Worm (Caenorhabditis elegans) whole organism, L1 larva: ENCODE measurements around the gene srw-72.
"Not testable (repeated sequence)": the region's sequence is repeated elsewhere in the genome, so short reads cannot be mapped to it uniquely, and the experiment has no call there.

ENCODE experiments used
- C16A3.4 ChIP-seq: fragments of 150-350 bp; optimal IDR thresholded peaks from 2 replicates; lab custom pipeline; 2014; ENCODE audit warnings: missing biosample characterization, missing genetic modification characterization
- Y116A8C.19 ChIP-seq: sonication (generic microtip); optimal IDR thresholded peaks from 2 replicates; lab custom pipeline; 2016; ENCODE audit warnings: missing compliant biosample characterization, missing genetic modification characterization, borderline replicate concordance
- blmp-1 ChIP-seq: fragments of 150-350 bp; optimal IDR thresholded peaks from 2 replicates; lab custom pipeline; 2014; ENCODE audit warnings: missing biosample characterization, missing genetic modification characterization
- ceh-8 ChIP-seq: fragments of 200-800 bp; sonication (Bioruptor generic); optimal IDR thresholded peaks from 2 replicates; lab custom pipeline; 2018; ENCODE audit warnings: mild to moderate bottlenecking, missing genetic modification characterization, moderate library complexity, missing compliant biosample characterization
- ces-1 ChIP-seq: fragments of 150-350 bp; optimal IDR thresholded peaks from 2 replicates; lab custom pipeline; 2014; ENCODE audit warnings: missing biosample characterization, missing genetic modification reagents, missing genetic modification characterization
- dpl-1 ChIP-seq, 3 experiments: fragments of 150-350 bp in 2 of 3; sonication (generic microtip) in 1 of 3; optimal IDR thresholded peaks; 2 replicates each; lab custom pipeline; 2014 to 2017; ENCODE audit warnings: missing biosample characterization in 3 of 3, missing genetic modification characterization in 3 of 3, missing genetic modification reagents in 3 of 3
- efl-1 ChIP-seq, 4 experiments: fragments of 150-350 bp; optimal IDR thresholded peaks in 3 of 4; peaks in 1 of 4; 1 replicate in 1 of 4; 2 replicates in 3 of 4; lab custom pipeline; 2014; ENCODE audit warnings: missing biosample characterization in 2 of 4, missing genetic modification characterization in 2 of 4, missing genetic modification reagents in 2 of 4
- egl-27 ChIP-seq, 2 experiments: fragments of 150-350 bp in 1 of 2; sonication (generic microtip); optimal IDR thresholded peaks; 3 replicates each; lab custom pipeline; 2017 to 2018; ENCODE audit warnings: missing biosample characterization in 2 of 2, missing genetic modification characterization in 2 of 2, missing genetic modification reagents in 2 of 2
- hlh-17 ChIP-seq: fragments of 200-800 bp; sonication (Bioruptor generic); optimal IDR thresholded peaks from 2 replicates; lab custom pipeline; 2018; ENCODE audit warnings: missing genetic modification characterization, mild to moderate bottlenecking, missing compliant biosample characterization, moderate library complexity, borderline replicate concordance
- hlh-4 ChIP-seq: sonication (generic microtip); optimal IDR thresholded peaks from 2 replicates; lab custom pipeline; 2016; ENCODE audit warnings: mild to moderate bottlenecking, missing genetic modification characterization, missing compliant biosample characterization
- hpl-2 ChIP-seq: fragments of 150-350 bp; optimal IDR thresholded peaks from 2 replicates; lab custom pipeline; 2014; ENCODE audit warnings: missing biosample characterization, missing genetic modification reagents, missing genetic modification characterization
- jun-1 ChIP-seq: fragments of 150-350 bp; optimal IDR thresholded peaks from 2 replicates; lab custom pipeline; 2014; ENCODE audit warnings: missing biosample characterization, missing genetic modification reagents, missing genetic modification characterization
- lin-13 ChIP-seq: fragments of 150-350 bp; optimal IDR thresholded peaks from 2 replicates; lab custom pipeline; 2014; ENCODE audit warnings: missing biosample characterization, missing genetic modification reagents, missing genetic modification characterization
- lin-35 ChIP-seq, 2 experiments: fragments of 150-350 bp; optimal IDR thresholded peaks; 2 replicates each; lab custom pipeline; 2014; ENCODE audit warnings: missing biosample characterization in 2 of 2, missing genetic modification characterization in 2 of 2, missing genetic modification reagents in 2 of 2
- lir-3 ChIP-seq: sonication (generic microtip); optimal IDR thresholded peaks from 2 replicates; lab custom pipeline; 2016; ENCODE audit warnings: mild to moderate bottlenecking, missing genetic modification characterization, moderate library complexity, missing compliant biosample characterization; ENCODE audit not compliant: poor library complexity
- lsy-2 ChIP-seq, 2 experiments: fragments of 150-350 bp; optimal IDR thresholded peaks; 2 replicates each; lab custom pipeline; 2014; ENCODE audit warnings: missing biosample characterization in 2 of 2, missing genetic modification characterization in 2 of 2
- mab-9 ChIP-seq: fragments of 200-800 bp; sonication (Bioruptor generic); IDR thresholded peaks from 2 replicates; pipeline ENCODE4 v1.3.6; 2022; ENCODE audit warnings: missing genetic modification reagents, missing genetic modification characterization, missing compliant biosample characterization
- nhr-11 ChIP-seq: fragments of 150-350 bp; optimal IDR thresholded peaks from 2 replicates; lab custom pipeline; 2014; ENCODE audit warnings: missing biosample characterization, missing genetic modification characterization
- nhr-12 ChIP-seq: sonication (generic microtip); optimal IDR thresholded peaks from 2 replicates; lab custom pipeline; 2017; ENCODE audit warnings: missing biosample characterization, missing genetic modification characterization
- nhr-28 ChIP-seq: fragments of 150-350 bp; optimal IDR thresholded peaks from 2 replicates; lab custom pipeline; 2014; ENCODE audit warnings: missing biosample characterization, missing genetic modification characterization
- nhr-71 ChIP-seq: sonication (generic microtip); optimal IDR thresholded peaks from 2 replicates; lab custom pipeline; 2016; ENCODE audit warnings: mild to moderate bottlenecking, missing genetic modification characterization, moderate library complexity, missing compliant biosample characterization
- nhr-76 ChIP-seq: sonication (generic microtip); optimal IDR thresholded peaks from 2 replicates; lab custom pipeline; 2017; ENCODE audit warnings: missing biosample characterization, missing genetic modification characterization
- nhr-84 ChIP-seq: sonication (generic microtip); optimal IDR thresholded peaks from 2 replicates; lab custom pipeline; 2017; ENCODE audit warnings: missing biosample characterization, missing genetic modification characterization
- pax-3 ChIP-seq: fragments of 200-800 bp; sonication (Bioruptor generic); optimal IDR thresholded peaks from 2 replicates; lab custom pipeline; 2018; ENCODE audit warnings: mild to moderate bottlenecking, missing genetic modification characterization, moderate library complexity, missing compliant biosample characterization
- pqm-1 ChIP-seq: sonication (generic microtip); optimal IDR thresholded peaks from 3 replicates; lab custom pipeline; 2017; ENCODE audit warnings: missing biosample characterization, missing genetic modification characterization
- skn-1 ChIP-seq: fragments of 150-350 bp; optimal IDR thresholded peaks from 2 replicates; lab custom pipeline; 2014; ENCODE audit warnings: missing biosample characterization, missing genetic modification characterization
- sptf-1 ChIP-seq: fragments of 150-350 bp; optimal IDR thresholded peaks from 2 replicates; lab custom pipeline; 2014; ENCODE audit warnings: missing biosample characterization, missing genetic modification characterization
- sup-37 ChIP-seq: fragments of 200-800 bp; sonication (Bioruptor generic); optimal IDR thresholded peaks from 2 replicates; lab custom pipeline; 2018; ENCODE audit warnings: mild to moderate bottlenecking, missing genetic modification characterization, missing compliant biosample characterization
- swsn-7 ChIP-seq: sonication (generic microtip); optimal IDR thresholded peaks from 2 replicates; lab custom pipeline; 2016; ENCODE audit warnings: missing genetic modification characterization, missing compliant biosample characterization
- tlp-1 ChIP-seq: fragments of 150-350 bp; optimal IDR thresholded peaks from 2 replicates; lab custom pipeline; 2014; ENCODE audit warnings: missing biosample characterization, missing genetic modification characterization
- unc-130 ChIP-seq: fragments of 150-350 bp; optimal IDR thresholded peaks from 2 replicates; lab custom pipeline; 2017; ENCODE audit warnings: missing biosample characterization, missing genetic modification characterization, inconsistent platforms
- unc-62 ChIP-seq: fragments of 150-350 bp; optimal IDR thresholded peaks from 2 replicates; lab custom pipeline; 2014; ENCODE audit warnings: missing biosample characterization, missing genetic modification reagents, missing genetic modification characterization
- unc-86 ChIP-seq: sonication (generic microtip); optimal IDR thresholded peaks from 2 replicates; lab custom pipeline; 2016; ENCODE audit warnings: missing genetic modification characterization, missing compliant biosample characterization
- vab-15 ChIP-seq: sonication (generic microtip); optimal IDR thresholded peaks from 2 replicates; lab custom pipeline; 2017; ENCODE audit warnings: missing genotype, mild to moderate bottlenecking, missing genetic modification characterization, missing compliant biosample characterization
- zag-1 ChIP-seq: fragments of 150-350 bp; optimal IDR thresholded peaks from 2 replicates; lab custom pipeline; 2014; ENCODE audit warnings: missing biosample characterization, missing genetic modification characterization
- ztf-4 ChIP-seq: fragments of 150-350 bp; optimal IDR thresholded peaks from 2 replicates; lab custom pipeline; 2014; ENCODE audit warnings: missing biosample characterization, missing genetic modification characterization

Gene srw-72

DNA sequence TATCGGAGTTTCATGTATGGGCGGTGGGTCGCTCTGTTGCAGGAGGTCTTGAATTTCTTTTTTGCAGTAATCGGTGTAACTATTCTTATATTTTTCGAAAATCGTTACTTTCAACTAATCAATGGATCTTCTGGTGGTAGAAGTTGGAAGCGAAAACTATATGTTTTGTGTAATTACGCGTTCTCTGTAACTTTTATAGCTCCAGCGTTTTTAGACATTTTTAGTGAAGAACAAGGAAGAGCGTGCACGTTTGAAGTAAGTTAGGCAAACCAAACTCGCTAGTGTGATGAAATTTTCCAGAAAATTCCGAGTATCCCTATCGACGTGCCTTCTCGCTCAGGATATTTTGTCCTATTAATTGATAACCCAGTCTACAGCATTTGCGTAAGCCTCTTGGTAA, 27.4 kb upstream of the srw-72 start, which contains the start of gene srh-154:
srh-154 (plus strand) TSS at position 301 of the 400 bp plus-strand sequence.
- TF ChIP-seq hlh-4 (tag; lab: Kevin White, UChicago): no peak
- no peak for TF ChIP-seq efl-1 (optimal IDR thresholded peaks at IDR 0.05; lab: Kevin White, UChicago)
- TF ChIP-seq efl-1 (GFP tag; optimal IDR thresholded peaks at IDR 0.05 in 1 of 2; lab: Kevin White, UChicago): peak in 1 of 2 experiments; percentile 55
- TF ChIP-seq, all 84 proteins: peak for 1

DNA sequence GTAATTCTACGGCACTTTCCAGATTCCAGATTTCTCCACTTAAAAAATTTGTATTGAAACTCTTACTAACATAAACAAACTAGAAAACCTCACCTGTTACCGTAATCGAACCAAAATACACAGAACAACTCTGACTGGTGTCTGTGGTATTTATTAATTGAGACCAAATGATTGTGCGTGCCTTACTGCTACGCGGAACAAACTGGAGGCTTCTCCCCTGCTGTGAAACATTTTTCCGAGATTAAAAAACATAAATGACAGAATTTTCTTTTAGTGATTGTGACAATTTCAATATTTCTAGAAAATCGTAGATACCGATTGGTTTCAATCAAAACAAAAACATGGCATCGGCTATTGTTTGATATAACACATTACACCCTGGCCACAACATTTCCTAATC, 17.0 kb upstream of the srw-72 start:
- no peak for TF ChIP-seq dpl-1 (GFP tag; optimal IDR thresholded peaks at IDR 0.05; lab: Kevin White, UChicago)
- TF ChIP-seq, all 84 proteins: peak for 0

DNA sequence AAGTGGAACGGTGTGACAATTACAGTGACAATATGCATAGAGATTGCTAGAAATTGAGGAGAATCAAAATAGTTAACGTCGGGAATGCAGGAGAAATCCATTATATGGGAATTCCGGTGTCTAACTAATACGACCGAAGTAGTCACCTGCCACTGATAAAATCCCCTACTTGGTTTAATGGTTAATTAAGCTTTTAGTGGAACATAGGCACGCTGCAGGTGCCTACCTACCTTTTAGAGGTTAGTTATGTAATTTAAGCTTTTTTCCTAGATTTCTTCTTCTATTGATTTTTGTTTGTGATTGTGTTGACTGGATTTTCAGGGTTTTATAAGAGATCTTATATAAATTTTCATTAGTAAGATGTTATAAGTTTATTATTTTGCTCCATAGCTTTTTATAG, 10.7 kb upstream of the srw-72 start, which contains the start of gene srh-203:
srh-203 (minus strand) TSS at position 101 of the 400 bp plus-strand sequence.
- not testable (repeated sequence) for TF ChIP-seq lir-3; nhr-11 (tag; lab: Kevin White, UChicago); egl-27 (tag; optimal IDR thresholded peaks at IDR 0.05; lab: Kevin White, UChicago)

DNA sequence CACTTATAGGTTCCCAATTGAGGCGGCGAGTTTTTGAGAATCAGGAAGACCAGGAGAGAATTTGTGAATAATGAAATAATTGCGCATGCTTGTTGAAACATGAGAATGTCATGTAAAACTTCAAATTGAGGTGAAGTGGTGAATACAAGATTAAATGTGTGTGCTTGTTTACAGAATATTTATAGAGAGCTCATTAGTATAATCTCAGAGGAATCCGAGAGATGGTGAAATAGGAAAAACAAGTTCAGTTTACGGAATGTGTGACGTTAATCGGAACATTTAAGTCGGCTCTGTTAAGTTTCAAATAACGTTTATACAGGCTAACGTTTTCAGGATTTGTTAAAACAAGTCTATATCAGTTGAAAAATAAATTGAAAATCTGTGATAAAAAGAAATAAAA, 8.8 kb upstream of the srw-72 start, which contains the start of gene str-200:
str-200 (minus strand) TSS at position 101 of the 400 bp plus-strand sequence.
- TF ChIP-seq hlh-17 (GFP tag; lab: Kevin White, UChicago): no peak
- no peak for TF ChIP-seq sup-37
- no peak for TF ChIP-seq ztf-4 (tag; lab: Kevin White, UChicago)
- TF ChIP-seq nhr-76 (tag; lab: Kevin White, UChicago): no peak
- no peak for TF ChIP-seq ceh-8 (GFP tag; lab: Kevin White, UChicago)
- TF ChIP-seq ces-1 (GFP tag; lab: Kevin White, UChicago): no peak
- TF ChIP-seq nhr-71 (tag; lab: Kevin White, UChicago): no peak
- no peak for TF ChIP-seq jun-1 (tag; lab: Kevin White, UChicago)
- TF ChIP-seq mab-9 (GFP tag; lab: Robert Waterston, UW): no peak
- TF ChIP-seq lir-3: no peak
- no peak for TF ChIP-seq pax-3
- TF ChIP-seq zag-1 (tag; lab: Kevin White, UChicago): no peak
- TF ChIP-seq unc-62 (GFP tag; lab: Kevin White, UChicago): no peak
- TF ChIP-seq lin-13: no peak

DNA sequence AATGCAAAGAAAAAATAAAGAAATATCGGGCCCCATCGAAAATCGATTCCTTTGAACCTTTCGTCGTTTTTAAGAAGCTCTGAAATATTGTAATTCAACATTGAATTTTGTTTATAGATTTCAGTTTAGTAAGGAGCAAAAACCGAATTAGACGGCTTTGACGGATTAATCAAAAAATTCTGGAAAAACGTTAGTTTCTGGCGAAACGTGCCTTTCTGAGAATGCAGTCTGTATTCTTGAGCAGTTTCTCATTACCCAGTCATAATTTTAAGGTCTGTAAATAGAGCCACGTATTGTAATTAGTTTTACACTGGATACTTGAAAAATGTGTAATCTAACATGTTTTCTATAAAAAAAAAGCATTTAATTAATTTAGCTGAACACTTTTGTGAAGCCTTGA, 6.8 kb upstream of the srw-72 start, which contains the start of gene srz-48:
srz-48 (minus strand) TSS at position 101 of the 400 bp plus-strand sequence.
- TF ChIP-seq unc-62 (GFP tag; lab: Kevin White, UChicago) (no peak), dpl-1 (GFP tag; optimal IDR thresholded peaks at IDR 0.05; lab: Kevin White, UChicago) (no peak), C16A3.4 (tag; lab: Kevin White, UChicago) (no peak), hpl-2 (GFP tag; lab: Kevin White, UChicago) (no peak), pqm-1 (tag; lab: Kevin White, UChicago) (no peak)
- TF ChIP-seq, all 84 proteins: peak for 0

DNA sequence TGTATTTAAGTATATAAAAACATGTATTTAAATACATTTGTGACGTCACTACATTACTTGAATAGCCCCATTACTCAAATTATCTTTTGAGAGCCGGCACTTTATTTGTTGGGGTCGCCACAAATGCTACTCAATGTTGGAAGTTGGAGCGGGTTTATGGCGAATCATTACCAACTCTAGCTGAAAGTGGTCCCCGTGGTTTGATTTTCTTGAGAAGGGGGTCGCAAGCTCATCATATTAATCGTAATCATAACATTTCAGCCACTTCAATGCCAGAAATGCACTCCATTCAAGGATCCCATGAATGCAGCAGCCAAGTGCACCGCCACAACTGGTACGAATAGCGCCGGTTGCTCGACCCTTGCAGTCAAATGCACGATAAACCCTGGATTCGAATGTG, 2.6 kb upstream of the srw-72 start, which contains the start of gene F20E11.7:
F20E11.7 (plus strand) TSS at position 301 of the 400 bp plus-strand sequence.
- not testable (repeated sequence) for TF ChIP-seq dpl-1 (GFP tag; optimal IDR thresholded peaks at IDR 0.05; lab: Kevin White, UChicago); nhr-71 (tag; lab: Kevin White, UChicago); nhr-84 (tag; lab: Kevin White, UChicago)

DNA sequence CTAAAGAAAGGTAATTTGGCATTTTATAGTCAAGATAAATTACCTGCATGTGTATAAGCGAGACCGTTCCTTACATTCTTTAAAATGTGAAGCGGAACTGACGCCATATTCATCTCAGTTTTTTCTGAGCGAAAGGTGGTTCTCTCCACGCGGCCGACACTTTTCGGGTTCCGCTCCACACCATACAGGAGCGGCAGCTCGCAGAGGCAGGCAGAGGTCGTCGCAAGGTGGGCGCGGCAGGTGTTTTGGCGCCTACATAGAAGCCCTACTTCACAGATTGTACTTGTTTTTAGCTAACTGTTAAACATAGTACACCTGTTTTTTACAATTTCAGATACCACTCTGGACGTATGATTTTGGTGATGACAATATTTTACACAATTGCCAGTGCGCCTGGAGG, 1.0 kb downstream of the srw-72 start:
- TF ChIP-seq efl-1 (optimal IDR thresholded peaks at IDR 0.05; lab: Kevin White, UChicago): no peak
- TF ChIP-seq efl-1 (GFP tag; optimal IDR thresholded peaks at IDR 0.05 in 1 of 2; lab: Kevin White, UChicago): peak in 1 of 2 experiments; percentile 59
- TF ChIP-seq blmp-1: no peak

DNA sequence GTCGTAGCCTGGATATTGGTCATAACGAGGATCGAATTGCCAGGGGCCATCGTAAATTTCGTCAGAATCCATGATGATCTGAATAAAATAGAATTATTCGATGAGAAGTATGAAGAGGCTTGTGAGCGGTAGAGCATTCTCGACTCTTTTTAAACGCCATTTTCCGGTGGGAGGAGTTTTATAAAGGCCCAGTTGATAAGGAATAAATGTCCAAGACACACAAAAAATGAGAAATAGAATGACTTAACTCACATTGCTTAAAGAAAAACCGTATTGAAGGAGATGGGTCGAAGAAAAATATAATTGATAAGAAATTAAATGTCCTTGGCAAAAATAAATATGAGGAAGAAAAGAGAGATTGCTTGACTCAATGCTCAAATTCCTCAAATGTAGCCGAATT, 2.3 kb downstream of the srw-72 start, which contains the start of gene F20E11.17:
F20E11.17 (minus strand) TSS at position 101 of the 400 bp plus-strand sequence.
- TF ChIP-seq unc-62 (GFP tag; lab: Kevin White, UChicago) (no peak), C16A3.4 (tag; lab: Kevin White, UChicago) (no peak), sup-37 (no peak), nhr-12 (tag; lab: Kevin White, UChicago) (no peak), unc-86 (tag; lab: Kevin White, UChicago) (no peak), nhr-28 (no peak), vab-15 (tag; lab: Kevin White, UChicago) (no peak), lin-13 (no peak), unc-130 (no peak), tlp-1 (tag; lab: Kevin White, UChicago) (no peak), swsn-7 (tag; lab: Kevin White, UChicago) (no peak), sptf-1 (tag; lab: Kevin White, UChicago) (no peak), lsy-2 (tag; optimal IDR thresholded peaks at IDR 0.05; lab: Kevin White, UChicago) (no peak), hlh-4 (tag; lab: Kevin White, UChicago) (no peak), ces-1 (GFP tag; lab: Kevin White, UChicago) (no peak), ztf-4 (tag; lab: Kevin White, UChicago) (no peak), Y116A8C.19 (tag; lab: Kevin White, UChicago) (no peak), skn-1 (tag; lab: Kevin White, UChicago) (no peak), lin-35 (GFP tag; optimal IDR thresholded peaks at IDR 0.05; lab: Kevin White, UChicago) (no peak)
